Fruit fly (Drosophila melanogaster) whole organism, embryonic: ENCODE results near the gene CG33969.

Source experiments
- ATbp ChIP-seq: fragments of 200-800 bp; sonication (Bioruptor generic); optimal IDR thresholded peaks from 2 replicates; lab custom pipeline; 2017; ENCODE audit warnings: missing biosample characterization, mild to moderate bottlenecking, missing genetic modification characterization, missing genetic modification reagents
- Ada2b ChIP-seq: fragments of 200-800 bp; sonication (Bioruptor generic); IDR thresholded peaks from 2 replicates; pipeline ENCODE4 v1.3.6; 2022; ENCODE audit warnings: missing biosample characterization, missing genetic modification characterization
- Atf-2 ChIP-seq: fragments of 200-800 bp; sonication (Bioruptor generic); optimal IDR thresholded peaks from 2 replicates; lab custom pipeline; 2016; ENCODE audit warnings: missing biosample characterization, missing genetic modification characterization
- Bgb ChIP-seq: fragments of 200-800 bp; sonication (Bioruptor generic); IDR thresholded peaks from 2 replicates; pipeline ENCODE4 v1.3.6; 2022; ENCODE audit warnings: missing biosample characterization, missing genetic modification characterization; ENCODE audit not compliant: partially characterized antibody
- CG10979 ChIP-seq: fragments of 200-800 bp; sonication (Bioruptor generic); optimal IDR thresholded peaks from 2 replicates; lab custom pipeline; 2018; ENCODE audit warnings: missing biosample characterization, mild to moderate bottlenecking, missing genetic modification characterization, moderate library complexity
- CG11085 ChIP-seq: fragments of 200-800 bp; sonication (Bioruptor generic); IDR thresholded peaks from 2 replicates; pipeline ENCODE4 v1.3.6; 2022; ENCODE audit warnings: missing biosample characterization, missing genetic modification characterization
- CG11695 ChIP-seq: fragments of 200-800 bp; sonication (Bioruptor generic); IDR thresholded peaks from 3 replicates; pipeline ENCODE4 v1.3.6; 2022; ENCODE audit warnings: missing biosample characterization, missing genetic modification characterization
- CG14014 ChIP-seq: fragments of 200-800 bp; sonication (Bioruptor generic); IDR thresholded peaks from 2 replicates; pipeline ENCODE4 v1.3.6; 2022; ENCODE audit warnings: missing biosample characterization, missing genetic modification characterization
- CG15601 ChIP-seq: fragments of 200-800 bp; sonication (Bioruptor generic); optimal IDR thresholded peaks from 3 replicates; lab custom pipeline; 2019; ENCODE audit warnings: missing biosample characterization, mild to moderate bottlenecking, missing genetic modification characterization, moderate library complexity
- CG17328 ChIP-seq: fragments of 200-800 bp; sonication (Bioruptor generic); IDR thresholded peaks from 2 replicates; pipeline ENCODE4 v1.3.6; 2022; ENCODE audit warnings: missing biosample characterization, missing genetic modification characterization
- CG17829 ChIP-seq: fragments of 200-800 bp; optimal IDR thresholded peaks from 2 replicates; lab custom pipeline; 2019; ENCODE audit warnings: missing biosample characterization, mild to moderate bottlenecking, missing genetic modification characterization, moderate library complexity
- CG18011 ChIP-seq: fragments of 200-800 bp; sonication (Bioruptor generic); optimal IDR thresholded peaks from 2 replicates; lab custom pipeline; 2017; ENCODE audit warnings: missing biosample characterization, missing genetic modification characterization, mild to moderate bottlenecking, moderate library complexity, missing genotype
- CG31388 ChIP-seq: fragments of 200-800 bp; sonication (Bioruptor generic); optimal IDR thresholded peaks from 2 replicates; lab custom pipeline; 2016; ENCODE audit warnings: missing biosample characterization, missing genetic modification characterization
- CG32767 ChIP-seq: fragments of 200-800 bp; sonication (Bioruptor generic); IDR thresholded peaks from 2 replicates; pipeline ENCODE4 v1.3.6; 2022; ENCODE audit warnings: missing biosample characterization, missing genetic modification characterization
- CG3281 ChIP-seq: fragments of 200-800 bp; sonication (Bioruptor generic); optimal IDR thresholded peaks from 3 replicates; lab custom pipeline; 2017; ENCODE audit warnings: missing biosample characterization, mild to moderate bottlenecking, missing genetic modification characterization
- CG33213 ChIP-seq: fragments of 200-800 bp; sonication (Bioruptor generic); optimal IDR thresholded peaks from 3 replicates; lab custom pipeline; 2016; ENCODE audit warnings: missing biosample characterization, missing genetic modification characterization
- CG4360 ChIP-seq: fragments of 200-800 bp; sonication (Bioruptor generic); IDR thresholded peaks from 2 replicates; pipeline ENCODE4 v1.3.6; 2022; ENCODE audit warnings: missing biosample characterization, missing genetic modification characterization
- CG4424 ChIP-seq: fragments of 200-800 bp; sonication (Bioruptor generic); optimal IDR thresholded peaks from 3 replicates; lab custom pipeline; 2016; ENCODE audit warnings: missing biosample characterization, missing genetic modification characterization
- CG7357 ChIP-seq: fragments of 200-800 bp; sonication (Bioruptor generic); IDR thresholded peaks from 3 replicates; pipeline ENCODE4 v1.3.6; 2022; ENCODE audit warnings: missing biosample characterization, missing genetic modification characterization
- CG8281 ChIP-seq: fragments of 200-800 bp; sonication (Bioruptor generic); optimal IDR thresholded peaks from 2 replicates; lab custom pipeline; 2018; ENCODE audit warnings: missing biosample characterization, mild to moderate bottlenecking, missing genetic modification characterization, moderate library complexity
- CG8388 ChIP-seq: fragments of 200-800 bp; sonication (Bioruptor generic); optimal IDR thresholded peaks from 2 replicates; lab custom pipeline; 2019; ENCODE audit warnings: missing biosample characterization, mild to moderate bottlenecking, missing genetic modification characterization, moderate library complexity
- CG9817 ChIP-seq: fragments of 200-800 bp; sonication (Bioruptor generic); optimal IDR thresholded peaks from 2 replicates; lab custom pipeline; 2018; ENCODE audit warnings: missing biosample characterization, mild to moderate bottlenecking, missing genetic modification characterization, moderate library complexity
- Dad ChIP-seq: fragments of 200-800 bp; sonication (Bioruptor generic); optimal IDR thresholded peaks from 3 replicates; lab custom pipeline; 2016; ENCODE audit warnings: missing biosample characterization, missing genetic modification characterization
- E2f2 ChIP-seq: fragments of 200-800 bp; sonication (Bioruptor generic); IDR thresholded peaks from 2 replicates; pipeline ENCODE4 v1.3.6; 2022; ENCODE audit warnings: missing biosample characterization, missing genetic modification characterization
- Hand ChIP-seq: fragments of 200-800 bp; sonication (Bioruptor generic); optimal IDR thresholded peaks from 2 replicates; lab custom pipeline; 2017; ENCODE audit warnings: mild to moderate bottlenecking, missing biosample characterization, missing genetic modification reagents, missing genetic modification characterization
- Hey ChIP-seq: fragments of 200-800 bp; sonication (Bioruptor generic); optimal IDR thresholded peaks from 3 replicates; lab custom pipeline; 2018; ENCODE audit warnings: missing biosample characterization, mild to moderate bottlenecking, missing genetic modification characterization
- Hr39 ChIP-seq: fragments of >200 bp; optimal IDR thresholded peaks from 2 replicates; lab custom pipeline; 2017
- MBD-R2 ChIP-seq: fragments of 200-800 bp; sonication (Bioruptor generic); IDR thresholded peaks from 2 replicates; pipeline ENCODE4 v1.3.6; 2022; ENCODE audit warnings: missing biosample characterization, missing genetic modification characterization
- ase ChIP-seq: fragments of 200-800 bp; sonication (Bioruptor generic); IDR thresholded peaks from 3 replicates; pipeline ENCODE4 v1.3.6; 2022; ENCODE audit warnings: missing biosample characterization, missing genetic modification characterization
- bab2 ChIP-seq: fragments of 200-800 bp; sonication (Bioruptor generic); optimal IDR thresholded peaks from 2 replicates; lab custom pipeline; 2016; ENCODE audit warnings: missing biosample characterization, missing genetic modification characterization
- bbx ChIP-seq: fragments of 200-800 bp; sonication (Bioruptor generic); IDR thresholded peaks from 2 replicates; pipeline ENCODE4 v1.3.6; 2022; ENCODE audit warnings: missing biosample characterization, missing genetic modification characterization; ENCODE audit not compliant: partially characterized antibody
- ci ChIP-seq: fragments of 200-800 bp; sonication (Bioruptor generic); IDR thresholded peaks from 3 replicates; pipeline ENCODE4 v1.3.6; 2022; ENCODE audit warnings: missing biosample characterization, missing genetic modification characterization
- crol ChIP-seq: fragments of 200-800 bp; sonication (Bioruptor generic); IDR thresholded peaks from 2 replicates; pipeline ENCODE4 v1.3.6; 2022; ENCODE audit warnings: missing biosample characterization, missing genetic modification characterization
- fd3F ChIP-seq: fragments of 200-800 bp; sonication (Bioruptor generic); optimal IDR thresholded peaks from 2 replicates; lab custom pipeline; 2018; ENCODE audit warnings: missing biosample characterization, mild to moderate bottlenecking, missing genetic modification characterization, moderate library complexity
- gcm ChIP-seq: fragments of 200-800 bp; sonication (Bioruptor generic); optimal IDR thresholded peaks from 2 replicates; lab custom pipeline; 2019; ENCODE audit warnings: missing biosample characterization, mild to moderate bottlenecking, missing genetic modification characterization, moderate library complexity
- gem ChIP-seq: fragments of 200-800 bp; sonication (Bioruptor generic); optimal IDR thresholded peaks from 2 replicates; lab custom pipeline; 2019; ENCODE audit warnings: missing biosample characterization, mild to moderate bottlenecking, missing genetic modification characterization, moderate library complexity
- gsb-n ChIP-seq: fragments of 200-800 bp; sonication (Bioruptor generic); optimal IDR thresholded peaks from 3 replicates; lab custom pipeline; 2018; ENCODE audit warnings: missing biosample characterization, mild to moderate bottlenecking, missing genetic modification characterization
- insv ChIP-seq, 2 experiments: fragments of 200-800 bp; sonication (Bioruptor generic); optimal IDR thresholded peaks; 3 replicates each; lab custom pipeline; 2016 to 2018; ENCODE audit warnings: missing biosample characterization in 2 of 2, missing genetic modification characterization in 2 of 2
- mirr ChIP-seq: fragments of 200-800 bp; sonication (Bioruptor generic); optimal IDR thresholded peaks from 3 replicates; lab custom pipeline; 2018; ENCODE audit warnings: missing biosample characterization, mild to moderate bottlenecking, missing genetic modification characterization
- oc ChIP-seq: fragments of 200-800 bp; sonication (Bioruptor generic); optimal IDR thresholded peaks from 2 replicates; lab custom pipeline; 2018; ENCODE audit warnings: missing biosample characterization, mild to moderate bottlenecking, missing genetic modification characterization, moderate library complexity
- odd ChIP-seq: fragments of 200-800 bp; sonication (Bioruptor generic); optimal IDR thresholded peaks from 2 replicates; lab custom pipeline; 2017; ENCODE audit warnings: missing biosample characterization, mild to moderate bottlenecking, missing genetic modification characterization
- peb ChIP-seq: fragments of 200-800 bp; sonication (Bioruptor generic); IDR thresholded peaks from 2 replicates; pipeline ENCODE4 v1.3.6; 2022; ENCODE audit warnings: missing biosample characterization, missing genetic modification characterization
- psq ChIP-seq: fragments of 200-800 bp; sonication (Bioruptor generic); optimal IDR thresholded peaks from 2 replicates; lab custom pipeline; 2017; ENCODE audit warnings: missing biosample characterization, missing genetic modification characterization
- repo ChIP-seq: fragments of 200-800 bp; sonication (Bioruptor generic); optimal IDR thresholded peaks from 2 replicates; lab custom pipeline; 2016; ENCODE audit warnings: missing biosample characterization, missing genetic modification characterization
- scrt ChIP-seq: fragments of 200-800 bp; sonication (Bioruptor generic); optimal IDR thresholded peaks from 2 replicates; lab custom pipeline; 2018; ENCODE audit warnings: missing biosample characterization, mild to moderate bottlenecking, missing genetic modification characterization, moderate library complexity
- seq ChIP-seq: fragments of 200-800 bp; sonication (Bioruptor generic); IDR thresholded peaks from 2 replicates; pipeline ENCODE4 v1.3.6; 2022; ENCODE audit warnings: missing biosample characterization, missing genetic modification characterization
- slbo ChIP-seq: fragments of 200-800 bp; sonication (Bioruptor generic); IDR thresholded peaks from 2 replicates; pipeline ENCODE4 v1.3.6; 2022; ENCODE audit warnings: missing biosample characterization, missing genetic modification characterization
- slou ChIP-seq: fragments of 200-800 bp; sonication (Bioruptor generic); optimal IDR thresholded peaks from 3 replicates; lab custom pipeline; 2016; ENCODE audit warnings: missing biosample characterization, missing genetic modification characterization
- twi ChIP-seq: fragments of 200-800 bp; optimal IDR thresholded peaks from 2 replicates; lab custom pipeline; 2019; ENCODE audit warnings: missing biosample characterization, mild to moderate bottlenecking, missing genetic modification characterization, moderate library complexity
- wek ChIP-seq: fragments of 200-800 bp; sonication (Bioruptor generic); optimal IDR thresholded peaks from 3 replicates; lab custom pipeline; 2018; ENCODE audit warnings: missing biosample characterization, mild to moderate bottlenecking, missing genetic modification characterization, moderate library complexity
- zen2 ChIP-seq: fragments of 200-800 bp; sonication (Bioruptor generic); IDR thresholded peaks from 3 replicates; pipeline ENCODE4 v1.3.6; 2022; ENCODE audit warnings: missing biosample characterization, missing genetic modification characterization; ENCODE audit not compliant: partially characterized antibody

Gene CG33969

DNA sequence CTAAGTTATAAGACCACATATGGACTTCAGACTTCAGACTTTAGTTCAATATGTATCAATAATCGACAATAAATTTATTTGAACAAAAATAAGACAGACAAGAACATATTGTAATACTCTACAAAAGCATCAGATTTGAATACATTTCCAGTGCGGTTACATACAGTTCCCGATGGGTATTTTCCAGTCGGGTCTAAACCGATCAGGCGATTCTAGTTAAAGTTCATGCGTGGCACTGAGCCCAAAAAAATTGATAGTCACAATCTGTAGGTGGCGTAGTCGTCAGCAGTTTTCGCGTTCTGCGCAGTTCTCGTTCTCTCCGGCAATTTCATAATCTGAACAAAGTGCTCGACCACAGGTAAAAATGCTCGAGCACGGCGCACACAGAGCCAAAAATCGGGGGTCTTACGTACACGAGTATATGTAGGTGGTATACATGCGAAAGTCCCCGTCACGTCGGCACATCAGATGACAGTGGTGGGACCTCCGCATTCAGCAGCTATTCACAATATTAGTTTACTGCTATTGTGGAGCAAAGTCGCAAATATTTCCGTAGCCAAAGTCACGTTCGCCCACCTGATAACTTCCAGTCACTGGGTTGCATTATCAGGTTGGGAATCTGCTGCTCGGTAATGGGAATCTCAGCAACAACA lies 2.0 kb upstream of the CG33969 start (continued):
- no peak for TF ChIP-seq CG18011
- TF ChIP-seq twi (tag; lab: Kevin White, UChicago): no peak
- no peak for TF ChIP-seq Hr39 (lab: Kevin White, UChicago)
- no peak for TF ChIP-seq CG14014 (GFP tag; lab: Robert Waterston, UW)
- no peak for TF ChIP-seq CG32767 (GFP tag; lab: Robert Waterston, UW)
- 0 out of 2 replicates have a peak, but pooled peaks have one; percentile 21 for TF ChIP-seq bbx (GFP tag; lab: Robert Waterston, UW)
- TF ChIP-seq peb: no peak
- no peak; the same call in 1 of the 2 replicates for TF ChIP-seq seq (GFP tag; lab: Robert Waterston, UW)
- no peak for TF ChIP-seq CG4424
- TF ChIP-seq oc: no peak
- TF ChIP-seq slbo (GFP tag; lab: Robert Waterston, UW): peak; percentile 69
- peak; percentile 29 for TF ChIP-seq Atf-2
- no peak for TF ChIP-seq ase (GFP tag; lab: Robert Waterston, UW)
- TF ChIP-seq E2f2 (GFP tag; lab: Robert Waterston, UW): no peak
- TF ChIP-seq CG11695 (GFP tag; lab: Robert Waterston, UW): peak; percentile 46; the same call in 1 of the 3 replicates
- no peak for TF ChIP-seq CG4360 (GFP tag; lab: Robert Waterston, UW)
- TF ChIP-seq repo (GFP tag; lab: Kevin White, UChicago): no peak
- no peak for TF ChIP-seq psq
- TF ChIP-seq CG11085 (GFP tag; lab: Robert Waterston, UW): no peak
- no peak for TF ChIP-seq CG9817 (tag; lab: Kevin White, UChicago)
- TF ChIP-seq CG10979 (tag; lab: Kevin White, UChicago): no peak
- TF ChIP-seq gem (tag; lab: Kevin White, UChicago): peak; percentile 71
- peak; percentile 12 for TF ChIP-seq CG8281
- no peak for TF ChIP-seq crol (GFP tag; lab: Robert Waterston, UW)
- no peak for TF ChIP-seq CG7357 (GFP tag; lab: Robert Waterston, UW)
- peak; percentile 40 for TF ChIP-seq Hey (tag; lab: Kevin White, UChicago)
- no peak for TF ChIP-seq insv (GFP tag; optimal IDR thresholded peaks at IDR 0.05; lab: Kevin White, UChicago)
- peak; percentile 63 for TF ChIP-seq mirr
- TF ChIP-seq odd (GFP tag; lab: Kevin White, UChicago): no peak
- TF ChIP-seq wek (GFP tag; lab: Kevin White, UChicago): no peak
- no peak for TF ChIP-seq gsb-n (tag; lab: Kevin White, UChicago)
- no peak for TF ChIP-seq scrt
- peak; percentile 32 for TF ChIP-seq bab2 (GFP tag; lab: Kevin White, UChicago)
- peak; percentile 7 for TF ChIP-seq fd3F (GFP tag; lab: Kevin White, UChicago)
- TF ChIP-seq CG8388 (GFP tag; lab: Kevin White, UChicago): no peak

DNA sequence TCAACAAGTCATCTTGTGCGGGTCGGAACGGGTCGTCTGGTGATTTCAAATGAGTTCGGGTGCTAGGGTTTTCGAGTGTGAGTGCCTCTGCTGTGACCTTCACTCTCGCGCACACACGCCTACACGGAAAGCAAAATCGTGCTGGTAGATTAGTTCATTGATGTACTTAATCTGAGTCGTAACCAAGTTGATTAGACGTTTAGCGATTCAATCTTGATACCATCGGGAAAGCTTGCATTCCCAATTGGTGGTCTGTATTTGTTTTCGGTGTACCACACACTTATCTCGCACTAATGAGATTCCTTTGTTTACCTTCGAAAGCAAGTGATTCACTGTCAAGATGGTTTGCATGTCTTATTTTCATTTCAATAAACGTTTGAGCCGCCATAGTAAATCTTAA lies 4.4 kb downstream of the CG33969 start:
- TF ChIP-seq Dad (no peak), CG3281 (peak; percentile 22), ATbp (GFP tag; lab: Kevin White, UChicago) (no peak), Hand (GFP tag; lab: Kevin White, UChicago) (no peak), gcm (peak; percentile 41), CG4424 (no peak), Atf-2 (no peak), CG31388 (GFP tag; lab: Kevin White, UChicago) (no peak), MBD-R2 (no peak), zen2 (GFP tag; lab: Robert Waterston, UW) (no peak), CG15601 (tag; lab: Kevin White, UChicago) (no peak), slou (GFP tag; lab: Kevin White, UChicago) (no peak), ci (GFP tag; lab: Robert Waterston, UW) (peak; percentile 27; the same call in 1 of the 3 replicates), Ada2b (GFP tag; lab: Robert Waterston, UW) (0 out of 2 replicates have a peak, but pooled peaks have one; percentile 30), CG33213 (no peak), CG17829 (no peak), slbo (GFP tag; lab: Robert Waterston, UW) (peak; percentile 57), CG17328 (peak; percentile 39; the same call in 1 of the 2 replicates), Bgb (GFP tag; lab: Robert Waterston, UW) (no peak)
